Fruit fly (Drosophila melanogaster): Measurements from ENCODE around the gene fzr.
A peak's percentile ranks its signal among the peaks of the same experiment; 100 is the strongest.

Gene fzr

dm6 chrX:4686150-4686549 is 6.8 kb upstream of the fzr start:
- TF ChIP-seq unc-4 (GFP tag; IDR thresholded peaks at IDR 0.05; ENCODE audit: partially characterized antibody), result no peak
- peak; percentile 96 for TF ChIP-seq CG10321 (GFP tag; IDR thresholded peaks at IDR 0.05)
- peak; percentile 57 for TF ChIP-seq Drgx (GFP tag; IDR thresholded peaks at IDR 0.05)
- TF ChIP-seq bsh (GFP tag; optimal IDR thresholded peaks at IDR 0.05), result peak in 1 of 2 experiments; percentile 83
- TF ChIP-seq CG43689 (GFP tag; IDR thresholded peaks at IDR 0.05), result no peak
- no peak for TF ChIP-seq CG11456 (GFP tag; IDR thresholded peaks at IDR 0.05)
- TF ChIP-seq CG1024 (GFP tag; IDR thresholded peaks at IDR 0.05), result no peak
- TF ChIP-seq sr (GFP tag; IDR thresholded peaks at IDR 0.05), result no peak
- no peak for TF ChIP-seq CG2199 (GFP tag; IDR thresholded peaks at IDR 0.05)
- no peak for TF ChIP-seq Ada2b (GFP tag; IDR thresholded peaks at IDR 0.05)
- no peak for TF ChIP-seq mam (GFP tag; optimal IDR thresholded peaks at IDR 0.05)
- TF ChIP-seq zen (tag; optimal IDR thresholded peaks at IDR 0.05), result no peak
- no peak for TF ChIP-seq CG15696 (tag; optimal IDR thresholded peaks at IDR 0.05)
- TF ChIP-seq Camta (GFP tag; optimal IDR thresholded peaks at IDR 0.05), result no peak
- no peak for TF ChIP-seq ato (GFP tag; IDR thresholded peaks at IDR 0.05; ENCODE audit: partially characterized antibody)
- TF ChIP-seq abd-A (tag; optimal IDR thresholded peaks at IDR 0.05), result peak; percentile 80
- TF ChIP-seq fru (optimal IDR thresholded peaks at IDR 0.05), result no peak
- TF ChIP-seq CG14050 (GFP tag; IDR thresholded peaks at IDR 0.05), result no peak
- TF ChIP-seq Antp (GFP tag; optimal IDR thresholded peaks at IDR 0.05), result no peak
- TF ChIP-seq org-1 (GFP tag; optimal IDR thresholded peaks at IDR 0.05), result no peak
- no peak for TF ChIP-seq CG31441 (GFP tag; IDR thresholded peaks at IDR 0.05)
- no peak for TF ChIP-seq slp2 (GFP tag; optimal IDR thresholded peaks at IDR 0.05)
- peak; percentile 87 for TF ChIP-seq nom (GFP tag; optimal IDR thresholded peaks at IDR 0.05)
- TF ChIP-seq Atf6 (GFP tag; IDR thresholded peaks at IDR 0.05), result no peak
- no peak for TF ChIP-seq Hr51 (GFP tag; optimal IDR thresholded peaks at IDR 0.05)
- no peak for TF ChIP-seq CG3281 (GFP tag; optimal IDR thresholded peaks at IDR 0.05)
- TF ChIP-seq odd (GFP tag; optimal IDR thresholded peaks at IDR 0.05), result no peak
- TF ChIP-seq sna (GFP tag; IDR thresholded peaks at IDR 0.05; ENCODE audit: partially characterized antibody), result no peak
- TF ChIP-seq CG33213 (GFP tag; optimal IDR thresholded peaks at IDR 0.05), result no peak
- no peak for TF ChIP-seq Atf3 (GFP tag; optimal IDR thresholded peaks at IDR 0.05)
- TF ChIP-seq bigmax (GFP tag; optimal IDR thresholded peaks at IDR 0.05), result no peak
- no peak for TF ChIP-seq seq (GFP tag; IDR thresholded peaks at IDR 0.05)
- TF ChIP-seq CG13296 (GFP tag; optimal IDR thresholded peaks at IDR 0.05), result peak; percentile 11
- TF ChIP-seq CG4617 (GFP tag; optimal IDR thresholded peaks at IDR 0.05; ENCODE audit: borderline replicate concordance), result no peak
- TF ChIP-seq CG34376 (GFP tag; optimal IDR thresholded peaks at IDR 0.05), result peak; percentile 6
- no peak for TF ChIP-seq CG9797 (GFP tag; optimal IDR thresholded peaks at IDR 0.05)
- TF ChIP-seq CG18599 (GFP tag; optimal IDR thresholded peaks at IDR 0.05), result no peak
- TF ChIP-seq CG5953 (GFP tag; IDR thresholded peaks at IDR 0.05), result no peak
- no peak for TF ChIP-seq CG3726 (GFP tag; IDR thresholded peaks at IDR 0.05)
- no peak for TF ChIP-seq CG8359 (GFP tag; optimal IDR thresholded peaks at IDR 0.05; ENCODE audit: borderline replicate concordance)
- no peak for TF ChIP-seq Ssrp (tag; optimal IDR thresholded peaks at IDR 0.05)
- no peak for TF ChIP-seq CG11247 (GFP tag; IDR thresholded peaks at IDR 0.05)
- TF ChIP-seq rib (GFP tag; IDR thresholded peaks at IDR 0.05), result no peak
- no peak for TF ChIP-seq CG12071 (GFP tag; optimal IDR thresholded peaks at IDR 0.05)
- TF ChIP-seq E2f1 (GFP tag; IDR thresholded peaks at IDR 0.05), result no peak
- TF ChIP-seq salm (tag; optimal IDR thresholded peaks at IDR 0.05), result no peak
- no peak for TF ChIP-seq CG10565 (GFP tag; optimal IDR thresholded peaks at IDR 0.05)
- TF ChIP-seq CG3838 (GFP tag; optimal IDR thresholded peaks at IDR 0.05), result no peak
- peak; percentile 84 for TF ChIP-seq CG17385 (GFP tag; optimal IDR thresholded peaks at IDR 0.05)
- no peak for TF ChIP-seq CG11695 (GFP tag; IDR thresholded peaks at IDR 0.05)
- no peak for TF ChIP-seq Jarid2 (GFP tag; optimal IDR thresholded peaks at IDR 0.05)
- TF ChIP-seq Opbp (GFP tag; IDR thresholded peaks at IDR 0.05; ENCODE audit: partially characterized antibody), result no peak
